Fruit fly (Drosophila melanogaster) S2 (cell line): ENCODE results near the gene CG8641.

Source experiments
- CG8478 ChIP-seq: fragments of >200 bp; optimal IDR thresholded peaks from 2 replicates; lab custom pipeline; 2018
- CTCF ChIP-seq, 2 experiments: fragments of >200 bp; optimal IDR thresholded peaks; 2 replicates each; lab custom pipeline; 2018

DNA sequence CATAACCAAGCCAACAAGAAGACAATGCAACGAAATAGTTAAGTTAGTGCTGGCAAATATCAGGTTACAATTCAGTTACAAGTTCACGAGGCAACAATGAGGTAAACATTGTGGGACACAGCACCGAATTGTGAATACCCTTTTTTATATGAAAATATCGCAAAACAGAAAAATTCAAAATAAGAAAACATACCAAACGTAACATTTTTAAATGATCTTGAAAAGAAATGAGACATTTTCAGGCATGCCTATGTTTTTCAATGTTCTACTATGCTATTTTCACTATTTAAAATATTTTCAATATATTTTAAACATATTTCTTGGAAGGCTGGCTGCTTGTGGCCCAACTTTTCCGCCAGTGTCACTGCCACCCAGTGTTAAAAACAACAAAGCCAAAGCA is 26.7 kb upstream of the CG8641 start:
- TF ChIP-seq CG8478 (lab: Kevin White, UChicago) (no peak), CTCF (optimal IDR thresholded peaks at IDR 0.05; lab: Kevin White, UChicago) (no peak)
